Fruit fly (Drosophila melanogaster): Measurements from ENCODE around the gene CG18223.

CG18223 gene

DNA sequence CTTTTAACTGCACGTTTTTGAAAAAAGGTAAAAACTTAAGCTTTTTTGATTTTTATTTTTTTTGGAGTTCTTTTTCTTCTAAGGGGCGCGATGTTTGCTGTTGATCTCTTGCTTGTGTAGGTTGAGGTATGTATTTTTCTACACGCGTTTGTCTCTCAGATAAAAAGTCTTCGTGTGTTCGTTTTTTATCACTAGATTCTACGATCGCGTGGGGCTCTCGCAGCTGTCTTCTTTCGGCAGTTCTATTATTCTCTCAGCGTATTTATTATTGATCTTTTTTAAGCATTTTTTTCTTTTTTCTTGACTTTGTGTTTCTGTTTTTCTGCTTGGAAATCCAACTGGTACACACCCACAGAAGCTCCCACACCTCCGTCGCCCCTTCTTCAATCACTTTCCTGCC lies 25.0 kb downstream of the CG18223 start (continued):
- TF ChIP-seq seq (GFP tag; IDR thresholded peaks at IDR 0.05) (no peak), CG18619 (GFP tag; optimal IDR thresholded peaks at IDR 0.05) (no peak), row (GFP tag; IDR thresholded peaks at IDR 0.05) (no peak), bbx (GFP tag; IDR thresholded peaks at IDR 0.05; ENCODE audit: partially characterized antibody) (no peak), mirr (GFP tag; optimal IDR thresholded peaks at IDR 0.05) (peak; percentile 57), CG9932 (GFP tag; IDR thresholded peaks at IDR 0.05) (no peak), ftz-f1 (GFP tag; optimal IDR thresholded peaks at IDR 0.05) (no peak), ttk (GFP tag; IDR thresholded peaks at IDR 0.05) (no peak), Camta (GFP tag; optimal IDR thresholded peaks at IDR 0.05) (no peak), Jarid2 (GFP tag; optimal IDR thresholded peaks at IDR 0.05) (no peak), CG7928 (GFP tag; optimal IDR thresholded peaks at IDR 0.05) (no peak), hkb (optimal IDR thresholded peaks at IDR 0.05) (no peak), hkb (GFP tag; IDR thresholded peaks at IDR 0.05) (0 out of 2 replicates have a peak, but pooled peaks have one; percentile 16), nau (GFP tag; optimal IDR thresholded peaks at IDR 0.05) (peak; percentile 35), dati (GFP tag; IDR thresholded peaks at IDR 0.05) (no peak), pan (optimal IDR thresholded peaks at IDR 0.05) (no peak), pan (GFP tag; optimal IDR thresholded peaks at IDR 0.05 in 1 of 2, IDR thresholded peaks at IDR 0.05 in 1 of 2) (no peak), CG13894 (tag; optimal IDR thresholded peaks at IDR 0.05) (peak; percentile 84)

dm6 chr3L:18891986-18892385 lies 28.1 kb downstream of the CG18223 start, which contains the start of gene NijB:
Gene NijB, plus strand, starts transcription at chr3L:18892383.
- TF ChIP-seq Hmr (GFP tag; optimal IDR thresholded peaks at IDR 0.05) (no peak), Poxn (GFP tag; IDR thresholded peaks at IDR 0.05) (no peak), Lhr (GFP tag; optimal IDR thresholded peaks at IDR 0.05) (peak; percentile 23), sim (GFP tag; IDR thresholded peaks at IDR 0.05) (no peak), CG18011 (GFP tag; optimal IDR thresholded peaks at IDR 0.05) (no peak), dmrt11E (tag; optimal IDR thresholded peaks at IDR 0.05) (no peak), exex (tag; optimal IDR thresholded peaks at IDR 0.05) (no peak), gt (GFP tag; IDR thresholded peaks at IDR 0.05) (no peak), pita (GFP tag; optimal IDR thresholded peaks at IDR 0.05) (peak; percentile 61), Sry-β (GFP tag; optimal IDR thresholded peaks at IDR 0.05) (no peak), HmgZ (tag; optimal IDR thresholded peaks at IDR 0.05) (peak; percentile 52), CG1603 (tag; optimal IDR thresholded peaks at IDR 0.05) (no peak), CG6791 (GFP tag; IDR thresholded peaks at IDR 0.05; ENCODE audit: partially characterized antibody) (no peak), Atf3 (GFP tag; optimal IDR thresholded peaks at IDR 0.05) (no peak), CG31388 (GFP tag; optimal IDR thresholded peaks at IDR 0.05) (no peak), Jarid2 (GFP tag; optimal IDR thresholded peaks at IDR 0.05) (no peak), Hr51 (GFP tag; optimal IDR thresholded peaks at IDR 0.05) (no peak), CG6813 (GFP tag; optimal IDR thresholded peaks at IDR 0.05) (no peak), Asciz (GFP tag; optimal IDR thresholded peaks at IDR 0.05) (no peak), CG17359 (tag; optimal IDR thresholded peaks at IDR 0.05) (peak; percentile 63), chif (GFP tag; optimal IDR thresholded peaks at IDR 0.05) (no peak), CG10209 (GFP tag; optimal IDR thresholded peaks at IDR 0.05) (no peak), Deaf1 (tag; optimal IDR thresholded peaks at IDR 0.05) (no peak), ssp (GFP tag; IDR thresholded peaks at IDR 0.05) (no peak), Pdp1 (GFP tag; optimal IDR thresholded peaks at IDR 0.05) (peak in 1 of 2 experiments; percentile 60), dysf (GFP tag; IDR thresholded peaks at IDR 0.05) (no peak), CG2129 (GFP tag; IDR thresholded peaks at IDR 0.05; ENCODE audit: partially characterized antibody) (no peak), Six4 (GFP tag; optimal IDR thresholded peaks at IDR 0.05) (no peak), emc (GFP tag; optimal IDR thresholded peaks at IDR 0.05) (no peak), cg (GFP tag; optimal IDR thresholded peaks at IDR 0.05) (no peak), Hsf (GFP tag; optimal IDR thresholded peaks at IDR 0.05) (no peak), CG17385 (GFP tag; optimal IDR thresholded peaks at IDR 0.05) (no peak), CG13424 (tag; optimal IDR thresholded peaks at IDR 0.05) (no peak), CG12071 (GFP tag; optimal IDR thresholded peaks at IDR 0.05) (no peak)
